Worm (Caenorhabditis elegans) whole organism, midembryonic: ENCODE measurements around the gene F49H6.5.

ENCODE experiments used
- T22C8.4 ChIP-seq: fragments of 200-800 bp; sonication (Bioruptor generic); IDR thresholded peaks from 2 replicates; pipeline ENCODE4 v1.3.6; 2022; ENCODE audit warnings: missing genetic modification characterization, missing compliant biosample characterization
- cog-1 ChIP-seq: sonication (generic microtip); optimal IDR thresholded peaks from 2 replicates; lab custom pipeline; 2016; ENCODE audit warnings: missing genetic modification characterization, missing compliant biosample characterization
- flt-1 ChIP-seq: fragments of 200-800 bp; sonication (Bioruptor generic); IDR thresholded peaks from 2 replicates; pipeline ENCODE4 v1.3.6; 2022; ENCODE audit warnings: missing genetic modification characterization, missing compliant biosample characterization
- klf-2 ChIP-seq: fragments of 200-800 bp; sonication (Bioruptor generic); conservative IDR thresholded peaks from 2 replicates; pipeline ENCODE4 v1.3.6; 2022; ENCODE audit warnings: missing genetic modification reagents, missing genetic modification characterization, missing compliant biosample characterization
- med-1 ChIP-seq: sonication (generic microtip); optimal IDR thresholded peaks from 2 replicates; lab custom pipeline; 2017; ENCODE audit warnings: missing genetic modification characterization, mild to moderate bottlenecking, missing compliant biosample characterization, antibody characterized with exemption, missing genetic modification reagents; ENCODE audit not compliant: insufficient read depth
- ref-1 ChIP-seq: fragments of 200-800 bp; sonication (Bioruptor generic); conservative IDR thresholded peaks from 2 replicates; pipeline ENCODE4 v1.3.6; 2022; ENCODE audit warnings: missing genetic modification reagents, missing genetic modification characterization, missing compliant biosample characterization
- tab-1 ChIP-seq: fragments of 200-800 bp; sonication (Bioruptor generic); IDR thresholded peaks from 2 replicates; pipeline ENCODE4 v1.3.6; 2022; ENCODE audit warnings: missing genetic modification characterization, missing compliant biosample characterization
- ztf-23 ChIP-seq: fragments of 200-800 bp; sonication (Bioruptor generic); IDR thresholded peaks from 2 replicates; pipeline ENCODE4 v1.3.6; 2022; ENCODE audit warnings: missing genetic modification reagents, missing genetic modification characterization, missing compliant biosample characterization
- ztf-29 ChIP-seq: fragments of 200-800 bp; sonication (Bioruptor generic); IDR thresholded peaks from 2 replicates; pipeline ENCODE4 v1.3.6; 2022; ENCODE audit warnings: missing genetic modification reagents, missing genetic modification characterization, missing compliant biosample characterization

F49H6.5 gene

ce11 chrV:17022613-17023322 lies at the start of gene F49H6.5, which contains the start of gene F49H6.8:
TSS of gene F49H6.5 (plus strand) at chrV:17023241.
TSS of gene F49H6.8 (minus strand) at chrV:17022663.
- TF ChIP-seq T22C8.4 (GFP tag; lab: Robert Waterston, UW), result no peak
- TF ChIP-seq tab-1, result no peak
- TF ChIP-seq ztf-29 (GFP tag; lab: Robert Waterston, UW), result no peak
- no peak for TF ChIP-seq flt-1
- TF ChIP-seq ztf-23 (GFP tag; lab: Robert Waterston, UW), result no peak
- TF ChIP-seq klf-2 (GFP tag; lab: Robert Waterston, UW), result no peak
- TF ChIP-seq ref-1 (GFP tag; lab: Robert Waterston, UW), result no peak
- TF ChIP-seq cog-1 (tag; lab: Kevin White, UChicago), result no peak

- no peak for TF ChIP-seq cog-1 (tag; lab: Kevin White, UChicago)
- no peak for TF ChIP-seq flt-1
- no peak for TF ChIP-seq ztf-23 (GFP tag; lab: Robert Waterston, UW)
- TF ChIP-seq ref-1 (GFP tag; lab: Robert Waterston, UW), result no peak
- no peak for TF ChIP-seq klf-2 (GFP tag; lab: Robert Waterston, UW)
- TF ChIP-seq tab-1, result no peak
- TF ChIP-seq med-1, result no peak
- no peak for TF ChIP-seq T22C8.4 (GFP tag; lab: Robert Waterston, UW)
- TF ChIP-seq ztf-29 (GFP tag; lab: Robert Waterston, UW), result no peak
These were observed 49.7 kb upstream of the F49H6.5 start for ce11 chrV:16973338-16973737.

ce11 chrV:16974919-16975318 lies 48.1 kb upstream of the F49H6.5 start, which contains the start of gene srx-54:
TSS of gene srx-54 (plus strand) at chrV:16975219.
- TF ChIP-seq ztf-29 (GFP tag; lab: Robert Waterston, UW) (no peak), cog-1 (tag; lab: Kevin White, UChicago) (no peak), klf-2 (GFP tag; lab: Robert Waterston, UW) (no peak), flt-1 (no peak), ref-1 (GFP tag; lab: Robert Waterston, UW) (no peak), ztf-23 (GFP tag; lab: Robert Waterston, UW) (no peak), med-1 (no peak), T22C8.4 (GFP tag; lab: Robert Waterston, UW) (no peak), tab-1 (no peak)

- TF ChIP-seq tab-1 (no peak), T22C8.4 (GFP tag; lab: Robert Waterston, UW) (no peak), flt-1 (no peak), med-1 (no peak), cog-1 (tag; lab: Kevin White, UChicago) (no peak), ztf-29 (GFP tag; lab: Robert Waterston, UW) (no peak), ztf-23 (GFP tag; lab: Robert Waterston, UW) (no peak), klf-2 (GFP tag; lab: Robert Waterston, UW) (no peak)
These were observed 42.7 kb upstream of the F49H6.5 start, which contains the start of gene srz-54 for ce11 chrV:16980368-16980767. TSS of gene srz-54 (plus strand) at chrV:16980668.

ce11 chrV:16987035-16987434 lies 36.0 kb upstream of the F49H6.5 start, which contains the start of gene Y102A5C.40:
TSS of gene Y102A5C.40 (minus strand) at chrV:16987135.
- TF ChIP-seq T22C8.4 (GFP tag; lab: Robert Waterston, UW), result no peak
- no peak for TF ChIP-seq tab-1
- TF ChIP-seq klf-2 (GFP tag; lab: Robert Waterston, UW), result no peak
- TF ChIP-seq flt-1, result no peak
- TF ChIP-seq med-1, result no peak
- TF ChIP-seq ztf-23 (GFP tag; lab: Robert Waterston, UW), result no peak

ce11 chrV:16987783-16988182 lies 35.3 kb upstream of the F49H6.5 start:
- TF ChIP-seq klf-2 (GFP tag; lab: Robert Waterston, UW), result no peak
- TF ChIP-seq tab-1, result no peak
- TF ChIP-seq T22C8.4 (GFP tag; lab: Robert Waterston, UW), result no peak
- TF ChIP-seq flt-1, result no peak
- no peak for TF ChIP-seq ref-1 (GFP tag; lab: Robert Waterston, UW)
- TF ChIP-seq ztf-29 (GFP tag; lab: Robert Waterston, UW), result no peak
- TF ChIP-seq ztf-23 (GFP tag; lab: Robert Waterston, UW), result no peak

- no peak for TF ChIP-seq tab-1
- no peak for TF ChIP-seq klf-2 (GFP tag; lab: Robert Waterston, UW)
- TF ChIP-seq ztf-23 (GFP tag; lab: Robert Waterston, UW), result no peak
- no peak for TF ChIP-seq ztf-29 (GFP tag; lab: Robert Waterston, UW)
- no peak for TF ChIP-seq flt-1
- TF ChIP-seq cog-1 (tag; lab: Kevin White, UChicago), result no peak
- no peak for TF ChIP-seq T22C8.4 (GFP tag; lab: Robert Waterston, UW)
- TF ChIP-seq med-1, result no peak
- TF ChIP-seq ref-1 (GFP tag; lab: Robert Waterston, UW), result no peak
These were observed 34.4 kb upstream of the F49H6.5 start, which contains the start of gene Y102A5C.27 for ce11 chrV:16988614-16989013. TSS of gene Y102A5C.27 (minus strand) at chrV:16988714.

- TF ChIP-seq T22C8.4 (GFP tag; lab: Robert Waterston, UW) (no peak), flt-1 (no peak), klf-2 (GFP tag; lab: Robert Waterston, UW) (no peak), ztf-23 (GFP tag; lab: Robert Waterston, UW) (no peak), tab-1 (no peak), med-1 (no peak), ztf-29 (GFP tag; lab: Robert Waterston, UW) (no peak), ref-1 (GFP tag; lab: Robert Waterston, UW) (no peak), cog-1 (tag; lab: Kevin White, UChicago) (no peak)
These were observed 31.3 kb upstream of the F49H6.5 start, which contains the start of gene srz-95 for ce11 chrV:16991734-16992133. TSS of gene srz-95 (plus strand) at chrV:16992034.

- TF ChIP-seq med-1, result no peak
- no peak for TF ChIP-seq tab-1
- TF ChIP-seq flt-1, result no peak
- no peak for TF ChIP-seq klf-2 (GFP tag; lab: Robert Waterston, UW)
- TF ChIP-seq T22C8.4 (GFP tag; lab: Robert Waterston, UW), result no peak
- no peak for TF ChIP-seq cog-1 (tag; lab: Kevin White, UChicago)
- no peak for TF ChIP-seq ref-1 (GFP tag; lab: Robert Waterston, UW)
- TF ChIP-seq ztf-23 (GFP tag; lab: Robert Waterston, UW), result no peak
- no peak for TF ChIP-seq ztf-29 (GFP tag; lab: Robert Waterston, UW)
These were observed 30.7 kb upstream of the F49H6.5 start for ce11 chrV:16992383-16992782.
